Worm (Caenorhabditis elegans): ENCODE measurements around the gene clec-193.
"Not testable (repeated sequence)": the region's sequence is repeated elsewhere in the genome, so short reads cannot be mapped to it uniquely, and the experiment has no call there.

Gene clec-193

ce11 chrIV:16755771-16756170 lies 50.5 kb downstream of the clec-193 start, which contains the start of gene Y43D4A.2:
TSS of gene Y43D4A.2 (minus strand) at chrIV:16755871.
- not testable (repeated sequence) for TF ChIP-seq unc-86 (tag; optimal IDR thresholded peaks at IDR 0.05); fos-1 (tag; optimal IDR thresholded peaks at IDR 0.05); lin-35 (GFP tag; optimal IDR thresholded peaks at IDR 0.05)
